Worm (Caenorhabditis elegans) whole organism, late embryonic: ENCODE results near the gene F21D9.3.

Source experiments
- fkh-10 ChIP-seq: fragments of 150-350 bp; optimal IDR thresholded peaks from 2 replicates; lab custom pipeline; 2014; ENCODE audit warnings: missing biosample characterization, missing genetic modification reagents, missing genetic modification characterization
- nhr-11 ChIP-seq: fragments of 150-350 bp; optimal IDR thresholded peaks from 2 replicates; lab custom pipeline; 2014; ENCODE audit warnings: missing biosample characterization, missing genetic modification characterization
- pat-9 ChIP-seq: fragments of 200-800 bp; sonication (Bioruptor generic); optimal IDR thresholded peaks from 2 replicates; lab custom pipeline; 2018; ENCODE audit warnings: mild to moderate bottlenecking, missing genetic modification characterization, moderate library complexity, missing compliant biosample characterization
- ztf-16 ChIP-seq: sonication (generic microtip); optimal IDR thresholded peaks from 2 replicates; lab custom pipeline; 2017; ENCODE audit warnings: missing genetic modification characterization, missing compliant biosample characterization

DNA sequence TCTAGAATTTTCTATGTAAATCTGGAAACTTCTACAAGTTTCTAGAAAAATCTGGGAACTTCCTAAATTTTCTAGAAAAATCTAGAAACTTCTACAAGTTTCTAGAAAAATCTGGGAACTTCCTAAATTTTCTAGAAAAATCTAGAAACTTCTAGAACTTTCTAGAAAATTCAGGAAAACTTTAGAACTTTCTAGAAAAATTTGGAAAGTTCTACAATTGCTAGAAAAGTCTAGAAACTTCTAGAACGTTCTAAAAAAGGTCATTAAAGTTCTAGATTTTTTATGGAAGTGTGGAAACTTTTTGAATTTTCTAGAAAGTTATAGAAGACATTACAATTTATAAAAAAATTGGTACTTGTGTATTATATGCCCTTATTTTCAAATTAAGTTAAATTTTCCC, 35.5 kb upstream of the F21D9.3 start, which contains the start of gene F55C9.5:
- no peak for TF ChIP-seq nhr-11 (tag; lab: Kevin White, UChicago)
- TF ChIP-seq pat-9 (tag; lab: Kevin White, UChicago), result no peak
- TF ChIP-seq fkh-10 (GFP tag; lab: Kevin White, UChicago), result no peak
- TF ChIP-seq ztf-16 (tag; lab: Kevin White, UChicago), result no peak
